Worm (Caenorhabditis elegans) whole organism, mixed stage, embryonic: Measurements from ENCODE around the gene srbc-57.

ENCODE experiments used
- bed-3 ChIP-seq: fragments of 200-800 bp; sonication (Bioruptor generic); optimal IDR thresholded peaks from 3 replicates; lab custom pipeline; 2018; ENCODE audit warnings: mild to moderate bottlenecking, missing genetic modification characterization, moderate library complexity, missing compliant biosample characterization
- mep-1 ChIP-seq: fragments of 150-350 bp; optimal IDR thresholded peaks from 2 replicates; lab custom pipeline; 2017; ENCODE audit warnings: missing biosample characterization, missing genetic modification reagents, missing genetic modification characterization, inconsistent platforms
- nhr-76 ChIP-seq: sonication (generic microtip); optimal IDR thresholded peaks from 2 replicates; lab custom pipeline; 2017; ENCODE audit warnings: missing biosample characterization, missing genetic modification characterization

DNA sequence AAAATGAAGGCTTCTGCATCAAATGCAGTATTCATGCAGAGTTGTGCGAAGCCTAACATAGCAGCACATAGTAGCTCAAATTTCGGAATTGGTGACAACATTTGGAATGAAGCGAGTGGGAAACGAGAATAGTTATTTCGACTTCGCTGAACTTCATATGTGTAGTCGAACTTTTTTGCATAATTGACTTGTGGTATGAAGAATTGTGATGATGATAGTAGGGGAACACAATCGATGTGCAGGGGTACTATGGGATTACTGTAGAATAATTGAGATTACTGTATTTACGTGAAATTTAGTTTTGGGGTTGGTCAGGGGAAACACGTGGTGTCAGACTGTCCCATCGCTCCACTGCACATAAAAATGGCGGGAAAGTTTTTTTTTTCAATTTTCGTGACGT is 27.4 kb downstream of the srbc-57 start, which contains the start of gene B0554.7:
- TF ChIP-seq nhr-76 (tag; lab: Kevin White, UChicago) (no peak), bed-3 (GFP tag; lab: Kevin White, UChicago) (no peak), mep-1 (tag; lab: Kevin White, UChicago) (no peak)
